Worm (Caenorhabditis elegans): Measurements from ENCODE around the gene Y105C5B.18.

DNA sequence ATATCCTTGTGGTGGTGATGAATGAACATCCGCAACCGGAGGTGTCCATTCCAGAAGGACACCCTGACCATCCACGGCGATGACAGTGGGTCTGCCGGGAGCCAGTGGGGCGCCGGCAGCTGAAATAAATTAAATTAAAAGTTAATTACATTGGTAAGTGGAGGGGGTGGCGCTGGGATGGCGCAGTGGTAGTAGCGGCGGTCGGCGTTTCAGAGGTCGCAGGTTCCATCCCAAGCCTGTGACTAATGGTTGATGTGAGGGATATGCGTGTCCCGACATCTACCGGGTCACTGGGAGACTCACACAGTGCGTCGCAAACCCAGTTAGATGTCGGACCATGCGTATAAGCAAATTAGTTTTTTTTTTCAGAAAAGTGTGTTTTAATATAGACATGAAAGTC lies 41.1 kb downstream of the Y105C5B.18 start:
- TF ChIP-seq lin-15B (tag; optimal IDR thresholded peaks at IDR 0.05), result no peak
- no peak for TF ChIP-seq mep-1 (tag; optimal IDR thresholded peaks at IDR 0.05)

Data from whole organism, L4 larva.